Fruit fly (Drosophila melanogaster) whole organism, embryonic: ENCODE measurements around the gene tj.

Experiments
- Adf1 ChIP-seq: fragments of 200-800 bp; sonication (Bioruptor generic); IDR thresholded peaks from 2 replicates; pipeline ENCODE4 v1.3.6; 2022; ENCODE audit warnings: missing biosample characterization, missing genetic modification characterization
- Asciz ChIP-seq: fragments of 200-800 bp; sonication (Bioruptor generic); optimal IDR thresholded peaks from 2 replicates; lab custom pipeline; 2017; ENCODE audit warnings: missing biosample characterization, mild to moderate bottlenecking, missing genetic modification characterization, missing genetic modification reagents
- Bdp1 ChIP-seq: fragments of 200-800 bp; sonication (Bioruptor generic); optimal IDR thresholded peaks from 3 replicates; lab custom pipeline; 2016; ENCODE audit warnings: missing biosample characterization, missing genetic modification characterization
- Bgb ChIP-seq: fragments of 200-800 bp; sonication (Bioruptor generic); IDR thresholded peaks from 2 replicates; pipeline ENCODE4 v1.3.6; 2022; ENCODE audit warnings: missing biosample characterization, missing genetic modification characterization; ENCODE audit not compliant: partially characterized antibody
- CG11504 ChIP-seq: fragments of 200-800 bp; sonication (Bioruptor generic); optimal IDR thresholded peaks from 3 replicates; lab custom pipeline; 2019; ENCODE audit warnings: missing biosample characterization, mild to moderate bottlenecking, missing genetic modification characterization, moderate library complexity
- CG11723 ChIP-seq: fragments of 200-800 bp; sonication (Bioruptor generic); optimal IDR thresholded peaks from 2 replicates; lab custom pipeline; 2017; ENCODE audit warnings: missing biosample characterization, mild to moderate bottlenecking, missing genetic modification characterization
- CG12942 ChIP-seq: fragments of 200-800 bp; sonication (Bioruptor generic); optimal IDR thresholded peaks from 3 replicates; lab custom pipeline; 2016; ENCODE audit warnings: missing biosample characterization, missing genetic modification characterization
- CG13287 ChIP-seq: fragments of 200-800 bp; sonication (Bioruptor generic); IDR thresholded peaks from 2 replicates; pipeline ENCODE4 v1.3.6; 2022; ENCODE audit warnings: missing biosample characterization, missing genetic modification characterization; ENCODE audit not compliant: partially characterized antibody
- CG13775 ChIP-seq: fragments of 200-800 bp; sonication (Bioruptor generic); optimal IDR thresholded peaks from 3 replicates; lab custom pipeline; 2017; ENCODE audit warnings: missing biosample characterization, mild to moderate bottlenecking, missing genetic modification characterization
- CG14014 ChIP-seq: fragments of 200-800 bp; sonication (Bioruptor generic); IDR thresholded peaks from 2 replicates; pipeline ENCODE4 v1.3.6; 2022; ENCODE audit warnings: missing biosample characterization, missing genetic modification characterization
- CG15479 ChIP-seq: fragments of 200-800 bp; sonication (Bioruptor generic); optimal IDR thresholded peaks from 3 replicates; lab custom pipeline; 2019; ENCODE audit warnings: missing biosample characterization, mild to moderate bottlenecking, missing genetic modification characterization, moderate library complexity
- CG17385 ChIP-seq: fragments of 200-800 bp; sonication (Bioruptor generic); optimal IDR thresholded peaks from 3 replicates; lab custom pipeline; 2018; ENCODE audit warnings: missing biosample characterization, mild to moderate bottlenecking, missing genetic modification characterization
- CG17829 ChIP-seq: fragments of 200-800 bp; optimal IDR thresholded peaks from 2 replicates; lab custom pipeline; 2019; ENCODE audit warnings: missing biosample characterization, mild to moderate bottlenecking, missing genetic modification characterization, moderate library complexity
- CG18599 ChIP-seq: fragments of 200-800 bp; sonication (Bioruptor generic); optimal IDR thresholded peaks from 3 replicates; lab custom pipeline; 2017; ENCODE audit warnings: missing biosample characterization, missing genetic modification characterization, mild to moderate bottlenecking, moderate library complexity, missing genetic modification reagents
- CG31365 ChIP-seq: fragments of 200-800 bp; sonication (Bioruptor generic); optimal IDR thresholded peaks from 2 replicates; lab custom pipeline; 2018; ENCODE audit warnings: missing biosample characterization, mild to moderate bottlenecking, missing genetic modification characterization
- CG32772 ChIP-seq: fragments of 200-800 bp; sonication (Bioruptor generic); IDR thresholded peaks from 2 replicates; pipeline ENCODE4 v1.3.6; 2022; ENCODE audit warnings: missing biosample characterization, missing genetic modification characterization
- CG6791 ChIP-seq: fragments of 200-800 bp; sonication (Bioruptor generic); IDR thresholded peaks from 3 replicates; pipeline ENCODE4 v1.3.6; 2022; ENCODE audit warnings: missing biosample characterization, missing genetic modification characterization; ENCODE audit not compliant: partially characterized antibody
- CG7839 ChIP-seq: fragments of 200-800 bp; sonication (Bioruptor generic); optimal IDR thresholded peaks from 3 replicates; lab custom pipeline; 2018; ENCODE audit warnings: missing biosample characterization, mild to moderate bottlenecking, missing genetic modification characterization, moderate library complexity
- Dbx ChIP-seq: fragments of 200-800 bp; sonication (Bioruptor generic); IDR thresholded peaks from 3 replicates; pipeline ENCODE4 v1.3.6; 2022; ENCODE audit warnings: missing biosample characterization, missing genetic modification characterization
- Dp ChIP-seq: fragments of 200-800 bp; sonication (Bioruptor generic); optimal IDR thresholded peaks from 2 replicates; lab custom pipeline; 2018; ENCODE audit warnings: missing biosample characterization, mild to moderate bottlenecking, missing genetic modification characterization, moderate library complexity
- E2f1 ChIP-seq: fragments of 200-800 bp; sonication (Bioruptor generic); IDR thresholded peaks from 2 replicates; pipeline ENCODE4 v1.3.6; 2022; ENCODE audit warnings: missing biosample characterization, missing genetic modification characterization
- E2f2 ChIP-seq: fragments of 200-800 bp; sonication (Bioruptor generic); IDR thresholded peaks from 2 replicates; pipeline ENCODE4 v1.3.6; 2022; ENCODE audit warnings: missing biosample characterization, missing genetic modification characterization
- Ets65A ChIP-seq: fragments of 200-800 bp; sonication (Bioruptor generic); peaks from one replicate; lab custom pipeline; 2016; ENCODE audit warnings: missing biosample characterization, missing genetic modification characterization
- Fer1 ChIP-seq: fragments of 200-800 bp; sonication (Bioruptor generic); optimal IDR thresholded peaks from 2 replicates; lab custom pipeline; 2017; ENCODE audit warnings: missing biosample characterization, mild to moderate bottlenecking, missing genetic modification characterization
- Jarid2 ChIP-seq: fragments of 200-800 bp; sonication (Bioruptor generic); optimal IDR thresholded peaks from 3 replicates; lab custom pipeline; 2017; ENCODE audit warnings: mild to moderate bottlenecking, missing biosample characterization, missing genetic modification reagents, missing genetic modification characterization
- Max ChIP-seq: fragments of 200-800 bp; sonication (Bioruptor generic); optimal IDR thresholded peaks from 2 replicates; lab custom pipeline; 2016; ENCODE audit warnings: missing biosample characterization, mild to moderate bottlenecking, missing genetic modification characterization
- Mes4 ChIP-seq: fragments of 200-800 bp; sonication (Bioruptor generic); optimal IDR thresholded peaks from 2 replicates; lab custom pipeline; 2016; ENCODE audit warnings: missing biosample characterization, missing genetic modification characterization
- Myb ChIP-seq: fragments of 200-800 bp; sonication (Bioruptor generic); optimal IDR thresholded peaks from 2 replicates; lab custom pipeline; 2016; ENCODE audit warnings: missing biosample characterization, missing genetic modification characterization
- Oaz ChIP-seq: fragments of 200-800 bp; sonication (Bioruptor generic); IDR thresholded peaks from 2 replicates; pipeline ENCODE4 v1.3.6; 2022; ENCODE audit warnings: missing biosample characterization, missing genetic modification characterization
- Ptx1 ChIP-seq: fragments of 200-800 bp; sonication (Bioruptor generic); IDR thresholded peaks from 2 replicates; pipeline ENCODE4 v1.3.6; 2022; ENCODE audit warnings: missing biosample characterization, missing genetic modification characterization
- Six4 ChIP-seq: fragments of 200-800 bp; sonication (Bioruptor generic); optimal IDR thresholded peaks from 2 replicates; lab custom pipeline; 2016; ENCODE audit warnings: missing biosample characterization, missing genetic modification characterization
- Sox102F ChIP-seq: fragments of 200-800 bp; sonication (Bioruptor generic); optimal IDR thresholded peaks from 2 replicates; lab custom pipeline; 2018; ENCODE audit warnings: missing biosample characterization, mild to moderate bottlenecking, missing genetic modification characterization, moderate library complexity
- btn ChIP-seq: fragments of 200-800 bp; sonication (Bioruptor generic); optimal IDR thresholded peaks from 2 replicates; lab custom pipeline; 2016; ENCODE audit warnings: missing biosample characterization, missing genetic modification characterization
- hb ChIP-seq: fragments of 200-800 bp; sonication (Bioruptor generic); IDR thresholded peaks from 3 replicates; pipeline ENCODE4 v1.3.6; 2022; ENCODE audit warnings: missing biosample characterization, missing genetic modification characterization; ENCODE audit not compliant: partially characterized antibody
- her ChIP-seq: fragments of 200-800 bp; sonication (Bioruptor generic); optimal IDR thresholded peaks from 2 replicates; lab custom pipeline; 2016; ENCODE audit warnings: missing biosample characterization, missing genetic modification characterization
- hkb ChIP-seq, 2 experiments: fragments of 200-800 bp in 1 of 2; fragments of >200 bp in 1 of 2; sonication (Bioruptor generic) in 1 of 2; IDR thresholded peaks in 1 of 2; optimal IDR thresholded peaks in 1 of 2; 2 replicates each; pipeline versions ENCODE4 v1.3.6 to Lab custom; 2017 to 2022; ENCODE audit warnings: missing biosample characterization in 1 of 2, missing genetic modification characterization in 1 of 2
- jumu ChIP-seq: fragments of 200-800 bp; sonication (Bioruptor generic); optimal IDR thresholded peaks from 3 replicates; lab custom pipeline; 2016; ENCODE audit warnings: missing biosample characterization, missing genetic modification characterization
- lab ChIP-seq: fragments of 200-800 bp; sonication (Bioruptor generic); optimal IDR thresholded peaks from 3 replicates; lab custom pipeline; 2017; ENCODE audit warnings: missing biosample characterization, missing genetic modification characterization, mild to moderate bottlenecking, moderate library complexity, missing genetic modification reagents
- lilli ChIP-seq: fragments of 200-800 bp; sonication (Bioruptor generic); optimal IDR thresholded peaks from 3 replicates; lab custom pipeline; 2016; ENCODE audit warnings: missing biosample characterization, missing genetic modification characterization
- lmd ChIP-seq: fragments of 200-800 bp; sonication (Bioruptor generic); IDR thresholded peaks from 2 replicates; pipeline ENCODE4 v1.3.6; 2022; ENCODE audit warnings: missing biosample characterization, missing genetic modification characterization
- sd ChIP-seq: fragments of 200-800 bp; sonication (Bioruptor generic); optimal IDR thresholded peaks from 3 replicates; lab custom pipeline; 2018; ENCODE audit warnings: missing biosample characterization, mild to moderate bottlenecking, missing genetic modification characterization, moderate library complexity
- sens ChIP-seq: fragments of 200-800 bp; sonication (Bioruptor generic); peaks from one replicate; lab custom pipeline; 2016; ENCODE audit warnings: missing biosample characterization, missing genetic modification characterization
- sisA ChIP-seq: fragments of 200-800 bp; sonication (Bioruptor generic); IDR thresholded peaks from 2 replicates; pipeline ENCODE4 v1.3.6; 2022; ENCODE audit warnings: missing biosample characterization, missing genetic modification characterization
- sqz ChIP-seq: fragments of 200-800 bp; sonication (Bioruptor generic); optimal IDR thresholded peaks from 3 replicates; lab custom pipeline; 2018; ENCODE audit warnings: missing biosample characterization, mild to moderate bottlenecking, missing genetic modification characterization
- tin ChIP-seq: fragments of 200-800 bp; sonication (Bioruptor generic); optimal IDR thresholded peaks from 3 replicates; lab custom pipeline; 2016; ENCODE audit warnings: missing biosample characterization, missing genetic modification characterization
- tll ChIP-seq, 2 experiments: fragments of 200-800 bp in 1 of 2; fragments of >200 bp in 1 of 2; sonication (Bioruptor generic) in 1 of 2; optimal IDR thresholded peaks; 2 replicates each; lab custom pipeline; 2017 to 2019; ENCODE audit warnings: missing biosample characterization in 2 of 2, missing genetic modification characterization in 2 of 2, mild to moderate bottlenecking in 1 of 2, moderate library complexity in 1 of 2
- tup ChIP-seq: fragments of 200-800 bp; sonication (Bioruptor generic); optimal IDR thresholded peaks from 2 replicates; lab custom pipeline; 2016; ENCODE audit warnings: missing biosample characterization, mild to moderate bottlenecking, missing genetic modification characterization, moderate library complexity

tj gene

dm6 chr2L:19452535-19453317, 11.3 kb upstream of the tj start (continued):
- TF ChIP-seq Fer1 (peak; percentile 19), Asciz (GFP tag; lab: Kevin White, UChicago) (no peak), Myb (GFP tag; lab: Kevin White, UChicago) (peak; percentile 36), Ets65A (GFP tag; lab: Kevin White, UChicago) (peak; percentile 93), Max (GFP tag; lab: Kevin White, UChicago) (no peak), CG6791 (GFP tag; lab: Robert Waterston, UW) (peak; percentile 40; the same call in 1 of the 3 replicates), CG14014 (0 out of 2 replicates have a peak, but pooled peaks have one; percentile 42), lilli (GFP tag; lab: Kevin White, UChicago) (peak; percentile 40), Ptx1 (peak; percentile 42; the same call in 1 of the 2 replicates), CG13775 (GFP tag; lab: Kevin White, UChicago) (no peak), Sox102F (GFP tag; lab: Kevin White, UChicago) (peak; percentile 24), sd (peak; percentile 30), CG18599 (GFP tag; lab: Kevin White, UChicago) (peak; percentile 32), Oaz (GFP tag; lab: Robert Waterston, UW) (no peak), CG11723 (peak; percentile 3), tup (GFP tag; lab: Kevin White, UChicago) (no peak), tin (GFP tag; lab: Kevin White, UChicago) (peak; percentile 43), hb (GFP tag; lab: Robert Waterston, UW) (0 out of 3 replicates have a peak, but pooled peaks have one; percentile 29), E2f1 (GFP tag; lab: Robert Waterston, UW) (0 out of 2 replicates have a peak, but pooled peaks have one; percentile 33), hkb (optimal IDR thresholded peaks at IDR 0.05; lab: Kevin White, UChicago) (no peak), hkb (GFP tag; IDR thresholded peaks at IDR 0.05; lab: Robert Waterston, UW) (peak; percentile 24; the same call in 1 of the 2 replicates), jumu (GFP tag; lab: Kevin White, UChicago) (peak; percentile 35), CG12942 (GFP tag; lab: Kevin White, UChicago) (no peak), Adf1 (GFP tag; lab: Robert Waterston, UW) (peak; percentile 66; the same call in 1 of the 2 replicates), sens (GFP tag; lab: Kevin White, UChicago) (peak; percentile 74), lmd (GFP tag; lab: Robert Waterston, UW) (peak; percentile 56; the same call in 1 of the 2 replicates), Bdp1 (GFP tag; lab: Kevin White, UChicago) (no peak), CG32772 (GFP tag; lab: Robert Waterston, UW) (peak; percentile 36; the same call in 1 of the 2 replicates), CG7839 (tag; lab: Kevin White, UChicago) (peak; percentile 32), Dp (GFP tag; lab: Kevin White, UChicago) (peak; percentile 57), CG17829 (tag; lab: Kevin White, UChicago) (no peak), sqz (GFP tag; lab: Kevin White, UChicago) (peak; percentile 80), sisA (peak; percentile 56), Jarid2 (GFP tag; lab: Kevin White, UChicago) (no peak), Dbx (peak; percentile 36; the same call in 1 of the 3 replicates), CG13287 (peak; percentile 39), btn (GFP tag; lab: Kevin White, UChicago) (no peak), CG15479 (GFP tag; lab: Kevin White, UChicago) (peak; percentile 76), E2f2 (GFP tag; lab: Robert Waterston, UW) (peak; percentile 75), Six4 (GFP tag; lab: Kevin White, UChicago) (peak; percentile 27), CG17385 (GFP tag; lab: Kevin White, UChicago) (no peak), Bgb (GFP tag; lab: Robert Waterston, UW) (peak; percentile 7; the same call in 1 of the 2 replicates), tll (GFP tag; optimal IDR thresholded peaks at IDR 0.05; lab: Kevin White, UChicago) (no peak), Mes4 (GFP tag; lab: Kevin White, UChicago) (no peak), CG31365 (no peak), CG11504 (tag; lab: Kevin White, UChicago) (peak; percentile 21), her (GFP tag; lab: Kevin White, UChicago) (peak; percentile 0), lab (GFP tag; lab: Kevin White, UChicago) (no peak)
